Fruit fly (Drosophila melanogaster) whole organism, embryonic: ENCODE results near the gene bsf.

ENCODE experiments used
- B-H1 ChIP-seq: fragments of 200-800 bp; sonication (Bioruptor generic); IDR thresholded peaks from 3 replicates; pipeline ENCODE4 v1.3.6; 2022; ENCODE audit warnings: missing biosample characterization, missing genetic modification characterization
- Bteb2 ChIP-seq: fragments of 200-800 bp; sonication (Bioruptor generic); optimal IDR thresholded peaks from 2 replicates; lab custom pipeline; 2016; ENCODE audit warnings: missing biosample characterization, missing genetic modification characterization
- CG10267 ChIP-seq: fragments of 200-800 bp; sonication (Bioruptor generic); optimal IDR thresholded peaks from 2 replicates; lab custom pipeline; 2018; ENCODE audit warnings: missing biosample characterization, mild to moderate bottlenecking, missing genetic modification characterization, moderate library complexity
- CG10462 ChIP-seq: fragments of 200-800 bp; sonication (Bioruptor generic); optimal IDR thresholded peaks from 2 replicates; lab custom pipeline; 2016; ENCODE audit warnings: missing biosample characterization, missing genetic modification characterization
- CG11247 ChIP-seq: fragments of 200-800 bp; sonication (Bioruptor generic); IDR thresholded peaks from 2 replicates; pipeline ENCODE4 v1.3.6; 2022; ENCODE audit warnings: missing biosample characterization, missing genetic modification characterization
- CG12299 ChIP-seq: fragments of 200-800 bp; sonication (Bioruptor generic); optimal IDR thresholded peaks from 2 replicates; lab custom pipeline; 2018; ENCODE audit warnings: missing biosample characterization, mild to moderate bottlenecking, missing genetic modification characterization
- CG13123 ChIP-seq: fragments of 200-800 bp; sonication (Bioruptor generic); optimal IDR thresholded peaks from 2 replicates; lab custom pipeline; 2016; ENCODE audit warnings: missing biosample characterization, missing genetic modification characterization
- CG15011 ChIP-seq: fragments of 200-800 bp; sonication (Bioruptor generic); optimal IDR thresholded peaks from 3 replicates; lab custom pipeline; 2018; ENCODE audit warnings: missing biosample characterization, mild to moderate bottlenecking, missing genetic modification characterization
- CG15073 ChIP-seq: fragments of 200-800 bp; sonication (Bioruptor generic); optimal IDR thresholded peaks from 2 replicates; lab custom pipeline; 2016; ENCODE audit warnings: missing biosample characterization, missing genetic modification characterization
- CG15479 ChIP-seq: fragments of 200-800 bp; sonication (Bioruptor generic); optimal IDR thresholded peaks from 3 replicates; lab custom pipeline; 2019; ENCODE audit warnings: missing biosample characterization, mild to moderate bottlenecking, missing genetic modification characterization, moderate library complexity
- CG16863 ChIP-seq: fragments of 200-800 bp; sonication (Bioruptor generic); optimal IDR thresholded peaks from 3 replicates; lab custom pipeline; 2016; ENCODE audit warnings: missing biosample characterization, missing genetic modification characterization
- CG17186 ChIP-seq: fragments of 200-800 bp; sonication (Bioruptor generic); optimal IDR thresholded peaks from 3 replicates; lab custom pipeline; 2017; ENCODE audit warnings: missing biosample characterization, missing genetic modification reagents, missing genetic modification characterization
- CG17568 ChIP-seq: fragments of 200-800 bp; sonication (Bioruptor generic); optimal IDR thresholded peaks from 2 replicates; lab custom pipeline; 2018; ENCODE audit warnings: missing biosample characterization, mild to moderate bottlenecking, missing genetic modification characterization, moderate library complexity
- CG17829 ChIP-seq: fragments of 200-800 bp; optimal IDR thresholded peaks from 2 replicates; lab custom pipeline; 2019; ENCODE audit warnings: missing biosample characterization, mild to moderate bottlenecking, missing genetic modification characterization, moderate library complexity
- CG2678 ChIP-seq: fragments of 200-800 bp; sonication (Bioruptor generic); optimal IDR thresholded peaks from 3 replicates; lab custom pipeline; 2019; ENCODE audit warnings: missing biosample characterization, mild to moderate bottlenecking, missing genetic modification characterization, moderate library complexity
- CG31388 ChIP-seq: fragments of 200-800 bp; sonication (Bioruptor generic); optimal IDR thresholded peaks from 2 replicates; lab custom pipeline; 2016; ENCODE audit warnings: missing biosample characterization, missing genetic modification characterization
- CG31441 ChIP-seq: fragments of 200-800 bp; sonication (Bioruptor generic); IDR thresholded peaks from 2 replicates; pipeline ENCODE4 v1.3.6; 2022; ENCODE audit warnings: missing biosample characterization, missing genetic modification characterization
- CG32767 ChIP-seq: fragments of 200-800 bp; sonication (Bioruptor generic); IDR thresholded peaks from 2 replicates; pipeline ENCODE4 v1.3.6; 2022; ENCODE audit warnings: missing biosample characterization, missing genetic modification characterization
- CG34422 ChIP-seq: fragments of 200-800 bp; sonication (Bioruptor generic); IDR thresholded peaks from 3 replicates; pipeline ENCODE4 v1.3.6; 2022; ENCODE audit warnings: missing biosample characterization, missing genetic modification characterization
- CG3847 ChIP-seq: fragments of 200-800 bp; sonication (Bioruptor generic); IDR thresholded peaks from 2 replicates; pipeline ENCODE4 v1.3.6; 2022; ENCODE audit warnings: missing biosample characterization, missing genetic modification characterization
- CG3995 ChIP-seq: fragments of 200-800 bp; sonication (Bioruptor generic); optimal IDR thresholded peaks from 3 replicates; lab custom pipeline; 2016; ENCODE audit warnings: missing biosample characterization, missing genetic modification characterization
- CG4730 ChIP-seq: fragments of 200-800 bp; sonication (Bioruptor generic); IDR thresholded peaks from 2 replicates; pipeline ENCODE4 v1.3.6; 2022; ENCODE audit warnings: missing biosample characterization, missing genetic modification characterization
- CG5245 ChIP-seq: fragments of 200-800 bp; sonication (Bioruptor generic); optimal IDR thresholded peaks from 3 replicates; lab custom pipeline; 2016; ENCODE audit warnings: missing biosample characterization, missing genetic modification characterization
- CG6254 ChIP-seq: fragments of 200-800 bp; sonication (Bioruptor generic); optimal IDR thresholded peaks from 3 replicates; lab custom pipeline; 2017; ENCODE audit warnings: mild to moderate bottlenecking, missing biosample characterization, missing genetic modification reagents, missing genetic modification characterization
- CG7745 ChIP-seq: fragments of 200-800 bp; sonication (Bioruptor generic); optimal IDR thresholded peaks from 2 replicates; lab custom pipeline; 2018; ENCODE audit warnings: missing biosample characterization, mild to moderate bottlenecking, missing genetic modification characterization, moderate library complexity
- CG9797 ChIP-seq: fragments of 200-800 bp; sonication (Bioruptor generic); optimal IDR thresholded peaks from 3 replicates; lab custom pipeline; 2018; ENCODE audit warnings: missing biosample characterization, mild to moderate bottlenecking, missing genetic modification characterization
- CG9932 ChIP-seq: fragments of 200-800 bp; sonication (Bioruptor generic); IDR thresholded peaks from 2 replicates; pipeline ENCODE4 v1.3.6; 2022; ENCODE audit warnings: missing biosample characterization, missing genetic modification characterization
- D ChIP-seq, 2 experiments: fragments of 200-800 bp in 1 of 2; fragments of >200 bp in 1 of 2; sonication (Bioruptor generic) in 1 of 2; optimal IDR thresholded peaks; 2 replicates in 1 of 2; 3 replicates in 1 of 2; lab custom pipeline; 2017; ENCODE audit warnings: mild to moderate bottlenecking in 1 of 2, missing biosample characterization in 1 of 2, missing genetic modification characterization in 1 of 2, missing genetic modification reagents in 1 of 2
- Dbx ChIP-seq: fragments of 200-800 bp; sonication (Bioruptor generic); IDR thresholded peaks from 3 replicates; pipeline ENCODE4 v1.3.6; 2022; ENCODE audit warnings: missing biosample characterization, missing genetic modification characterization
- Dip3 ChIP-seq: fragments of 200-800 bp; sonication (Bioruptor generic); optimal IDR thresholded peaks from 3 replicates; lab custom pipeline; 2016; ENCODE audit warnings: missing biosample characterization, missing genetic modification characterization
- Elba2 ChIP-seq: fragments of 200-800 bp; sonication (Bioruptor generic); optimal IDR thresholded peaks from 3 replicates; lab custom pipeline; 2016; ENCODE audit warnings: missing biosample characterization, missing genetic modification characterization
- MBD-R2 ChIP-seq: fragments of 200-800 bp; sonication (Bioruptor generic); IDR thresholded peaks from 2 replicates; pipeline ENCODE4 v1.3.6; 2022; ENCODE audit warnings: missing biosample characterization, missing genetic modification characterization
- Max ChIP-seq: fragments of 200-800 bp; sonication (Bioruptor generic); optimal IDR thresholded peaks from 2 replicates; lab custom pipeline; 2016; ENCODE audit warnings: missing biosample characterization, mild to moderate bottlenecking, missing genetic modification characterization
- Mrtf ChIP-seq: fragments of 200-800 bp; sonication (Bioruptor generic); IDR thresholded peaks from 3 replicates; pipeline ENCODE4 v1.3.6; 2022; ENCODE audit warnings: missing biosample characterization, missing genetic modification characterization
- Myb ChIP-seq: fragments of 200-800 bp; sonication (Bioruptor generic); optimal IDR thresholded peaks from 2 replicates; lab custom pipeline; 2016; ENCODE audit warnings: missing biosample characterization, missing genetic modification characterization
- Rx ChIP-seq: fragments of 200-800 bp; sonication (Bioruptor generic); IDR thresholded peaks from 2 replicates; pipeline ENCODE4 v1.3.6; 2022; ENCODE audit warnings: missing biosample characterization, missing genetic modification characterization
- Sin3A ChIP-seq: fragments of >200 bp; optimal IDR thresholded peaks from 2 replicates; lab custom pipeline; 2018
- TFAM ChIP-seq: fragments of 200-800 bp; sonication (Bioruptor generic); optimal IDR thresholded peaks from 2 replicates; lab custom pipeline; 2017; ENCODE audit warnings: missing biosample characterization, missing genetic modification characterization, inconsistent platforms
- Xrp1 ChIP-seq: fragments of 200-800 bp; sonication (Bioruptor generic); IDR thresholded peaks from 2 replicates; pipeline ENCODE4 v1.3.6; 2022; ENCODE audit warnings: missing biosample characterization, missing genetic modification characterization
- danr ChIP-seq: fragments of 200-800 bp; sonication (Bioruptor generic); IDR thresholded peaks from 2 replicates; pipeline ENCODE4 v1.3.6; 2022; ENCODE audit warnings: missing biosample characterization, missing genetic modification characterization
- dimm ChIP-seq: fragments of 200-800 bp; sonication (Bioruptor generic); IDR thresholded peaks from 2 replicates; pipeline ENCODE4 v1.3.6; 2022; ENCODE audit warnings: missing biosample characterization, missing genetic modification characterization
- hth ChIP-seq: fragments of >200 bp; optimal IDR thresholded peaks from 2 replicates; lab custom pipeline; 2017; ENCODE audit warnings: inconsistent platforms
- mld ChIP-seq: fragments of 200-800 bp; sonication (Bioruptor generic); IDR thresholded peaks from 3 replicates; pipeline ENCODE4 v1.3.6; 2022; ENCODE audit warnings: missing biosample characterization, missing genetic modification characterization; ENCODE audit not compliant: partially characterized antibody
- org-1 ChIP-seq: fragments of 200-800 bp; sonication (Bioruptor generic); optimal IDR thresholded peaks from 2 replicates; lab custom pipeline; 2017; ENCODE audit warnings: missing biosample characterization, missing genetic modification characterization
- ro ChIP-seq: fragments of 200-800 bp; sonication (Bioruptor generic); IDR thresholded peaks from 2 replicates; pipeline ENCODE4 v1.3.6; 2022; ENCODE audit warnings: missing biosample characterization, missing genetic modification characterization
- schlank ChIP-seq: fragments of 200-800 bp; sonication (Bioruptor generic); optimal IDR thresholded peaks from 2 replicates; lab custom pipeline; 2018; ENCODE audit warnings: missing biosample characterization, mild to moderate bottlenecking, missing genetic modification characterization
- sd ChIP-seq: fragments of 200-800 bp; sonication (Bioruptor generic); optimal IDR thresholded peaks from 3 replicates; lab custom pipeline; 2018; ENCODE audit warnings: missing biosample characterization, mild to moderate bottlenecking, missing genetic modification characterization, moderate library complexity
- so ChIP-seq: fragments of 200-800 bp; sonication (Bioruptor generic); IDR thresholded peaks from 3 replicates; pipeline ENCODE4 v1.3.6; 2022; ENCODE audit warnings: missing biosample characterization, missing genetic modification characterization
- sr ChIP-seq: fragments of 200-800 bp; sonication (Bioruptor generic); IDR thresholded peaks from 3 replicates; pipeline ENCODE4 v1.3.6; 2022; ENCODE audit warnings: missing biosample characterization, missing genetic modification characterization
- toy ChIP-seq: fragments of 200-800 bp; sonication (Bioruptor generic); IDR thresholded peaks from 2 replicates; pipeline ENCODE4 v1.3.6; 2022; ENCODE audit warnings: missing biosample characterization, missing genetic modification characterization
- unc-4 ChIP-seq: fragments of 200-800 bp; sonication (Bioruptor generic); IDR thresholded peaks from 2 replicates; pipeline ENCODE4 v1.3.6; 2022; ENCODE audit warnings: missing biosample characterization, missing genetic modification characterization; ENCODE audit not compliant: partially characterized antibody

The bsf gene

DNA sequence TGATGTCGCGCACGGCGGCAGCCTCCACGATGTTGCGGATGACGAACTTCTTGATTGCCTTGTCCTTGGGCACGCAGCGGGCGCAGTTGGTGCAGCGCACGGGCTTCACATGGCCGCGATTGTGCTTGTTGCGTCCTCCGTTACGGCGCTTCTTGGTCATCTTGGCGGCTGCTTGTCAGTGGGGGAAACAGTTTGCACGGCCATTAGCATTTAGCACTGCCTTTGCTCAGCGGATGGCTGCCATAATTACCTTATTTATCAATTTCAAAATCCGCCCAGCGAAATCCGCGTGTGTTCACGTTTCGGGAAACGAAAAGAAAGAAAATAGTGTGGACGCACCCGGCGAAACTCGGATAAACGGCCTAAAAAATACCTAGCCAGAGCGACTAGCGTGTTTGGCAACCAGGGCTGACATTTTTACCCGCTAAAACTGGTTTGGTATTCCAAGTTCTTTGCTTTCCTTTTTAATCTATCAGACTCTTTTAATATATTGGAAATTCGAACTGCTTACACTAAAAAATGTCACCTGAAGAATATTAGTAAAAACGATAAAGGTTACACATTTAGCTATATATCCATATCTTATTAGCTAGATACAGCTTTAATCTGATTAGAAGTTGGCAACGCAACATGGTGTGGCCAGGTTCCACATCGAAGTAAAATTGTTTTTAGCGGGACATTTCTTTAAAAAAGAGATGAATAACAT lies 11.3 kb downstream of the bsf start, which contains the start of gene RpS26 (continued):
- TF ChIP-seq CG17568 (GFP tag; lab: Kevin White, UChicago): no peak
- no peak for TF ChIP-seq CG15073 (GFP tag; lab: Kevin White, UChicago)
- no peak for TF ChIP-seq CG2678 (tag; lab: Kevin White, UChicago)
- TF ChIP-seq ro (GFP tag; lab: Robert Waterston, UW): no peak
- TF ChIP-seq mld: no peak
- peak; percentile 14 for TF ChIP-seq CG15479 (GFP tag; lab: Kevin White, UChicago)
- TF ChIP-seq D (optimal IDR thresholded peaks at IDR 0.05; lab: Kevin White, UChicago): no peak
- no peak for TF ChIP-seq D (GFP tag; optimal IDR thresholded peaks at IDR 0.05; lab: Kevin White, UChicago)
- peak; percentile 50 for TF ChIP-seq CG17829 (tag; lab: Kevin White, UChicago)
- TF ChIP-seq CG7745 (tag; lab: Kevin White, UChicago): peak; percentile 38
- TF ChIP-seq hth: no peak
- TF ChIP-seq sr (GFP tag; lab: Robert Waterston, UW): no peak
- TF ChIP-seq sd (tag; lab: Kevin White, UChicago): no peak
- TF ChIP-seq CG34422 (GFP tag; lab: Robert Waterston, UW): peak; percentile 40; the same call in 1 of the 3 replicates
- peak; percentile 64 for TF ChIP-seq CG3847
- peak; percentile 58 for TF ChIP-seq CG10267
- peak; percentile 43 for TF ChIP-seq CG11247 (GFP tag; lab: Robert Waterston, UW)
- TF ChIP-seq Sin3A: peak; percentile 95
- TF ChIP-seq CG13123: peak; percentile 37
- no peak for TF ChIP-seq Xrp1 (GFP tag; lab: Robert Waterston, UW)
- TF ChIP-seq CG3995 (GFP tag; lab: Kevin White, UChicago): peak; percentile 10
- TF ChIP-seq schlank: peak; percentile 50
- TF ChIP-seq org-1: no peak
- peak; percentile 83 for TF ChIP-seq CG9797 (GFP tag; lab: Kevin White, UChicago)
- TF ChIP-seq CG31441: no peak; the same call in 1 of the 2 replicates
- TF ChIP-seq CG9932 (GFP tag; lab: Robert Waterston, UW): peak; percentile 60
- no peak; the same call in 1 of the 2 replicates for TF ChIP-seq unc-4
- TF ChIP-seq CG12299: peak; percentile 23
- TF ChIP-seq Rx (GFP tag; lab: Robert Waterston, UW): peak; percentile 38; the same call in 1 of the 2 replicates
- peak; percentile 46 for TF ChIP-seq MBD-R2 (GFP tag; lab: Robert Waterston, UW)
- 0 out of 3 replicates have a peak, but pooled peaks have one; percentile 49 for TF ChIP-seq so
- TF ChIP-seq CG17186 (GFP tag; lab: Kevin White, UChicago): peak; percentile 61
- TF ChIP-seq danr (GFP tag; lab: Robert Waterston, UW): no peak
- peak; percentile 38 for TF ChIP-seq CG10462 (GFP tag; lab: Kevin White, UChicago)
- TF ChIP-seq CG6254 (GFP tag; lab: Kevin White, UChicago): no peak
- TF ChIP-seq CG5245 (GFP tag; lab: Kevin White, UChicago): peak; percentile 48
- no peak for TF ChIP-seq dimm
- TF ChIP-seq B-H1: no peak
- TF ChIP-seq toy (GFP tag; lab: Robert Waterston, UW): no peak; the same call in 1 of the 2 replicates
- TF ChIP-seq Elba2 (GFP tag; lab: Kevin White, UChicago): peak; percentile 75
- no peak for TF ChIP-seq TFAM (GFP tag; lab: Kevin White, UChicago)
- no peak for TF ChIP-seq Mrtf (GFP tag; lab: Robert Waterston, UW)
- TF ChIP-seq CG31388 (GFP tag; lab: Kevin White, UChicago): no peak
- peak; percentile 7 for TF ChIP-seq Myb (GFP tag; lab: Kevin White, UChicago)
- TF ChIP-seq CG15011: no peak
- TF ChIP-seq Dbx: peak; percentile 71; the same call in 1 of the 3 replicates
- peak; percentile 8 for TF ChIP-seq Dip3 (GFP tag; lab: Kevin White, UChicago)
- peak; percentile 37 for TF ChIP-seq CG16863 (GFP tag; lab: Kevin White, UChicago)
- peak; percentile 71 for TF ChIP-seq Max (GFP tag; lab: Kevin White, UChicago)
- TF ChIP-seq CG32767 (GFP tag; lab: Robert Waterston, UW): no peak
- TF ChIP-seq Bteb2 (GFP tag; lab: Kevin White, UChicago): peak; percentile 29
- TF ChIP-seq CG4730: peak; percentile 15; the same call in 1 of the 2 replicates
